Worm (Caenorhabditis elegans) whole organism, mixed stage, embryonic: ENCODE results near the gene C53A3.4.

Source experiments
- cnd-1 ChIP-seq: fragments of 200-800 bp; sonication (Bioruptor generic); optimal IDR thresholded peaks from 2 replicates; lab custom pipeline; 2018; ENCODE audit warnings: mild to moderate bottlenecking, missing genetic modification characterization, missing compliant biosample characterization
- unc-39 ChIP-seq: fragments of 150-350 bp; optimal IDR thresholded peaks from 2 replicates; lab custom pipeline; 2014; ENCODE audit warnings: missing biosample characterization, missing genetic modification characterization

- TF ChIP-seq unc-39 (tag; lab: Kevin White, UChicago) (no peak), cnd-1 (tag; lab: Kevin White, UChicago) (no peak)
Measured at ce11 chrV:5788650-5789049, 30.0 kb upstream of the C53A3.4 start.
